Fruit fly (Drosophila melanogaster): ENCODE data around the gene Ddrgk1.

Gene Ddrgk1

DNA sequence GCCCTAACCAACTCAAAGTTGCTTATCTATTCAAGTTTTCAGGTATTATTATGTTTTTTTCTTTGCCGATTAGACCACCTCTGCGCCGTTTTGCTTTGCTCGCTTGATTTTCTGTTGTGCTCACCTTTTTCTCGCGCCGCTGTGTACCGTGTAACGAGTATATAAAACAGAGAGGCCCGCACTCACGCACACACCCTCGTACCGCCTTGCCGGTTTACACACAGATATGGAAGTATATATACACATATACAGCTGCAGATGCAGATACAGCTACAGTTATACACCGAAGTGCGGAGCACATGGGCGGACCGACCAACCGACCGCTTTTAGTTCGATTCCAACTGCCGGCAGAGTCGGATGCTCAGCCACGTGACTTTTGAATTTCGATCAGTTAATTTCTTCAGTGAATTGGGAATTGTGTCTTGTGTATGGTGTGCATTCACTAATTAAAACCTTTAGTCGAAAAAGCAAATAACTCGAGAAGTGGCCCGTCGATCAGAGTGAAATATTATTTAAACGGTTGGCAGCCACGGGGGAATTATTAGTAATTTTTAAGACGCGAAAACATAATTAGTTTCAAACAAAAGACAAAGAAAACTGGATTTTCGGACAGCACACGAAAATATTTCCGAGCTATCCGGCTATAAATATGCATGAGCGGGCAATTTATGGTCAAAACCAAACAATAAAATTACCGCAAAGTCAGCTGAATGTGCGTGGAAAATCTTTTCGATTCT is 26.2 kb upstream of the Ddrgk1 start:
- peak in 1 of 2 experiments; percentile 18 for TF ChIP-seq foxo (GFP tag; optimal IDR thresholded peaks at IDR 0.05)
- peak; percentile 10 for TF ChIP-seq sage (GFP tag; optimal IDR thresholded peaks at IDR 0.05)
- TF ChIP-seq Rel (GFP tag; optimal IDR thresholded peaks at IDR 0.05), result no peak
- TF ChIP-seq Rel (tag; optimal IDR thresholded peaks at IDR 0.05), result peak; percentile 52
- TF ChIP-seq OdsH (GFP tag; optimal IDR thresholded peaks at IDR 0.05), result peak; percentile 24
- no peak for TF ChIP-seq ey (GFP tag; optimal IDR thresholded peaks at IDR 0.05)
- TF ChIP-seq Myc (optimal IDR thresholded peaks at IDR 0.05), result no peak
- peak; percentile 46 for TF ChIP-seq Hnf4 (GFP tag; optimal IDR thresholded peaks at IDR 0.05)
- peak; percentile 61 for TF ChIP-seq Vsx2 (GFP tag; optimal IDR thresholded peaks at IDR 0.05; ENCODE audit: partially characterized antibody)
- no peak for TF ChIP-seq woc (GFP tag; optimal IDR thresholded peaks at IDR 0.05)
- TF ChIP-seq h (GFP tag; optimal IDR thresholded peaks at IDR 0.05), result peak; percentile 55
- peak; percentile 79 for TF ChIP-seq CrebA (GFP tag; optimal IDR thresholded peaks at IDR 0.05; ENCODE audit: borderline replicate concordance)
- TF ChIP-seq dsf (GFP tag; optimal IDR thresholded peaks at IDR 0.05; ENCODE audit: borderline replicate concordance), result no peak
- TF ChIP-seq HLH106 (tag; optimal IDR thresholded peaks at IDR 0.05), result peak; percentile 1
- TF ChIP-seq Dfd (GFP tag; optimal IDR thresholded peaks at IDR 0.05), result no peak
- TF ChIP-seq N (GFP tag; optimal IDR thresholded peaks at IDR 0.05), result peak; percentile 57
- peak; percentile 67 for TF ChIP-seq rgr (GFP tag; optimal IDR thresholded peaks at IDR 0.05)
- TF ChIP-seq usp (GFP tag; optimal IDR thresholded peaks at IDR 0.05), result no peak
- TF ChIP-seq fru (GFP tag; optimal IDR thresholded peaks at IDR 0.05), result peak; percentile 44
- peak; percentile 62 for TF ChIP-seq br (GFP tag; optimal IDR thresholded peaks at IDR 0.05)
- TF ChIP-seq Jra (GFP tag; optimal IDR thresholded peaks at IDR 0.05), result peak; percentile 8
- TF ChIP-seq lola (GFP tag; optimal IDR thresholded peaks at IDR 0.05), result no peak
- no peak for TF ChIP-seq tai (GFP tag; optimal IDR thresholded peaks at IDR 0.05)
- peak; percentile 58 for TF ChIP-seq psq (GFP tag; optimal IDR thresholded peaks at IDR 0.05)
- TF ChIP-seq dl (GFP tag; optimal IDR thresholded peaks at IDR 0.05; ENCODE audit: insufficient read depth in 1 of 2, partially characterized antibody in 2 of 2), result peak in 1 of 2 experiments; percentile 48
- peak; percentile 62 for TF ChIP-seq Sp1 (GFP tag; optimal IDR thresholded peaks at IDR 0.05)
- peak; percentile 7 for TF ChIP-seq Hr78 (GFP tag; optimal IDR thresholded peaks at IDR 0.05)
- TF ChIP-seq Dif (GFP tag; optimal IDR thresholded peaks at IDR 0.05; ENCODE audit: partially characterized antibody), result peak; percentile 40
- TF ChIP-seq Hr83 (GFP tag; optimal IDR thresholded peaks at IDR 0.05; ENCODE audit: poor library complexity, severe bottlenecking), result peak; percentile 88
- TF ChIP-seq jim (GFP tag; optimal IDR thresholded peaks at IDR 0.05), result peak; percentile 65

DNA sequence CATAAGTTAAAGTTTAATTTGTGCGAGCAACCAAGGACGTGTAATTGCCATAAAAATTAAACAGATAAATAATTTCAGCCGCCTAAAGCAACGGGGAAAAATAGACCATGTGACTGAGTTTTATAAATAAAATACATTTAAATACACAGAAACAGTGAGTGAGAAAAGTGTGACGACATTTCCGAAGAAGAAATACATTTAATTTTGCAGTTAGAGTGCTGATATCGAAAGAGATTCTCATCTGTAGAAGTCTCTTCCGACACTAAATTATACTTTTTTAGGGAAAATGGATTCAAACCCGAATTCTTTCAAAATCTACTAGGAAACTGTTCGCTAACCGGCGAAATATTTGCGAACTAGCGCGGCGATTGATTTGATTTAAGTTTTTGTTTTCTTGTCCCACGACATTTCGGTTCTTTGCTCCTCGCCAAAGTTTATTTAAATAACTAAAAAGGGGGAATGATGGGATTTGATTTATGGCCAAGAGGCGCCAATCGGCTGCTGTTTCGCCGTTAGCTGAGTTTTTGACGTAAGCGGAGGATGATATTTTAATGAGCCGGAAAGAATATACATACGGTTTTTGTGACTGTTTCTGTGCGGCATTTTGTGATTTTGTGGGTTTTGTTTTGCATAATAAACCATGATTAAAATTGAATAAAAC is 25.2 kb upstream of the Ddrgk1 start:
- no peak for TF ChIP-seq sage (GFP tag; optimal IDR thresholded peaks at IDR 0.05)

DNA sequence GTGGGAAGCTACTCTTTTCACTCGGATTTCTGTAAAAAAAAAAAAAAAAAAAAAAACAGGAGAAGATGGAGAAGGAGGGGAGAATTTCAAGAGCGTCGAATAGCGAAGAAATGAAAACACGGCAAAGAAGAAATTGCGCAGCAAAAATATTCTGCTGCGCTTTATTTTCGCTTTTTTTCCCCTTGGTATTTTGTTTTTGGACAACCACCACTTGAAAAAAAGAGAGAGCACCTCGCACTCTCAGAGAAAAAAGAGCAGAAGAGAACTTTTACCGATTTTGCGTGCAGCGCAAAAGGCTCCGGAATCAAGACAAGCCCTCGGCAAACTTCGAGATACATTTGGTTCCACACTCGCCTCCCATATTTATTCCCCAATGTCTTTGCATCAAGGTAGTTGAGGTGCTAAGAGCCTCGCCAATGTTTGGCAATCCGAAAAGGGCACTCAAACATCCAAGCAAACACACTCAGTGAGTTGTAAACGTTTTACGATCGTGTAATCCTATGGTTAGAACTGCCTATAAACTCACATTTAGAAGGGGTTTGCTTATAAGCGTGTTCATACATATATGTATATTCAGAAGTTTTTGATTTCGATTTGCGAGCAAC is 24.0 kb upstream of the Ddrgk1 start:
- TF ChIP-seq rgr (GFP tag; optimal IDR thresholded peaks at IDR 0.05) (no peak), dl (GFP tag; optimal IDR thresholded peaks at IDR 0.05; ENCODE audit: insufficient read depth in 1 of 2, partially characterized antibody in 2 of 2) (peak in 1 of 2 experiments; percentile 55), Dif (GFP tag; optimal IDR thresholded peaks at IDR 0.05; ENCODE audit: partially characterized antibody) (peak; percentile 70), Hnf4 (GFP tag; optimal IDR thresholded peaks at IDR 0.05) (no peak), dsf (GFP tag; optimal IDR thresholded peaks at IDR 0.05; ENCODE audit: borderline replicate concordance) (no peak), Dfd (GFP tag; optimal IDR thresholded peaks at IDR 0.05) (no peak), Hr83 (GFP tag; optimal IDR thresholded peaks at IDR 0.05; ENCODE audit: poor library complexity, severe bottlenecking) (no peak), Myc (optimal IDR thresholded peaks at IDR 0.05) (no peak), tai (GFP tag; optimal IDR thresholded peaks at IDR 0.05) (no peak), GATAd (GFP tag; optimal IDR thresholded peaks at IDR 0.05) (no peak), Jra (GFP tag; optimal IDR thresholded peaks at IDR 0.05) (no peak), psq (GFP tag; optimal IDR thresholded peaks at IDR 0.05) (peak; percentile 65), jim (GFP tag; optimal IDR thresholded peaks at IDR 0.05) (peak; percentile 78), CG9705 (GFP tag; optimal IDR thresholded peaks at IDR 0.05) (no peak), sv (GFP tag; optimal IDR thresholded peaks at IDR 0.05) (no peak), Sp1 (GFP tag; optimal IDR thresholded peaks at IDR 0.05) (peak; percentile 16), brk (GFP tag; optimal IDR thresholded peaks at IDR 0.05) (peak; percentile 68), foxo (GFP tag; optimal IDR thresholded peaks at IDR 0.05) (no peak), Abd-B (GFP tag; optimal IDR thresholded peaks at IDR 0.05) (no peak), lola (GFP tag; optimal IDR thresholded peaks at IDR 0.05) (no peak), CrebA (GFP tag; optimal IDR thresholded peaks at IDR 0.05; ENCODE audit: borderline replicate concordance) (peak; percentile 45), OdsH (GFP tag; optimal IDR thresholded peaks at IDR 0.05) (no peak), usp (GFP tag; optimal IDR thresholded peaks at IDR 0.05) (no peak), h (GFP tag; optimal IDR thresholded peaks at IDR 0.05) (peak; percentile 14), CG32264 (GFP tag; optimal IDR thresholded peaks at IDR 0.05) (no peak), dmrt93B (GFP tag; optimal IDR thresholded peaks at IDR 0.05) (no peak), woc (GFP tag; optimal IDR thresholded peaks at IDR 0.05) (no peak), sage (GFP tag; optimal IDR thresholded peaks at IDR 0.05) (peak; percentile 16), HLH106 (tag; optimal IDR thresholded peaks at IDR 0.05) (no peak), Mio (GFP tag; optimal IDR thresholded peaks at IDR 0.05) (no peak), Hr78 (GFP tag; optimal IDR thresholded peaks at IDR 0.05) (no peak), fru (GFP tag; optimal IDR thresholded peaks at IDR 0.05) (no peak)
